Fruit fly (Drosophila melanogaster): ENCODE measurements around the gene Pvf3.

DNA sequence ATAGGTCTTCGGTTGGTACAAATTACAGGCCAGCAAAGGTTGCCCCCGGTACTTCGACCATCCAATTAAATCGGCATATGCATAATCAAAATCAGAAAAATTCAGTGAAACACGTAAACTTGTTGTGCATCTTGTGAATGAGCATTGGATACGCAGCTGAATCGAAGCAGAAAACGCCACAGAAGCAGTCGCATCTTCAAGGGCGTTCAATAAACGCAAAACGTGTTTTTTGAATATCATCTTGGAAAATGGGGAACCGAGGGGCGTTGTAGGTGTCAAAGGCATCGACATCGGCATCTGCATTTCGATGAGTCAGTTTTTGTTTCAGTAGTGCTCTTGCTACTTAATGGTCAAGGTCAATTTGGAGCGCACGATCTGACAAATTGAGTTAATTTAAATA lies 16.9 kb upstream of the Pvf3 start:
- no peak for TF ChIP-seq insv (optimal IDR thresholded peaks at IDR 0.05)
- TF ChIP-seq ttk (optimal IDR thresholded peaks at IDR 0.05), result no peak
- TF ChIP-seq psq (optimal IDR thresholded peaks at IDR 0.05), result no peak
- TF ChIP-seq Myc (optimal IDR thresholded peaks at IDR 0.05), result no peak
- no peak for TF ChIP-seq h (optimal IDR thresholded peaks at IDR 0.05)
